Worm (Caenorhabditis elegans): ENCODE results near the gene ZK688.9.

ce11 chrIII:7922207-7922606, 39.4 kb upstream of the ZK688.9 start, which contains the start of gene C29E4.17:
- TF ChIP-seq zag-1 (tag; optimal IDR thresholded peaks at IDR 0.05) (no peak), ceh-82 (tag; optimal IDR thresholded peaks at IDR 0.05) (no peak), mab-5 (tag; optimal IDR thresholded peaks at IDR 0.05) (no peak), egl-27 (tag; optimal IDR thresholded peaks at IDR 0.05) (no peak), aly-2 (tag; optimal IDR thresholded peaks at IDR 0.05) (no peak), blmp-1 (tag; optimal IDR thresholded peaks at IDR 0.05; ENCODE audit: insufficient read depth) (no peak), ztf-11 (tag; optimal IDR thresholded peaks at IDR 0.05) (no peak), unc-62 (GFP tag; optimal IDR thresholded peaks at IDR 0.05) (no peak), snpc-4 (tag; optimal IDR thresholded peaks at IDR 0.05) (no peak), ZK546.5 (tag; optimal IDR thresholded peaks at IDR 0.05) (no peak), ama-1 (optimal IDR thresholded peaks at IDR 0.05) (no peak)

Measured in whole organism, L2 larva.